Worm (Caenorhabditis elegans) whole organism, L2 larva: ENCODE measurements around the gene F53G2.13.

ENCODE experiments used
- mbf-1 ChIP-seq: sonication (generic microtip); optimal IDR thresholded peaks from 2 replicates; lab custom pipeline; 2017; ENCODE audit warnings: missing biosample characterization, missing genetic modification characterization
- mdl-1 ChIP-seq, 2 experiments: fragments of 150-350 bp in 1 of 2; sonication (generic microtip) in 1 of 2; optimal IDR thresholded peaks; 2 replicates each; lab custom pipeline; 2017; ENCODE audit warnings: missing biosample characterization in 2 of 2, missing genetic modification characterization in 2 of 2
- zag-1 ChIP-seq: fragments of 150-350 bp; optimal IDR thresholded peaks from 2 replicates; lab custom pipeline; 2014; ENCODE audit warnings: missing biosample characterization, missing genetic modification characterization
- ztf-11 ChIP-seq: sonication (generic microtip); optimal IDR thresholded peaks from 2 replicates; lab custom pipeline; 2017; ENCODE audit warnings: missing biosample characterization, missing genetic modification characterization

ce11 chrII:2442979-2443378 lies 40.6 kb upstream of the F53G2.13 start, which contains the start of gene vab-19:
- no peak for TF ChIP-seq ztf-11 (tag; lab: Kevin White, UChicago)
- no peak for TF ChIP-seq zag-1
- TF ChIP-seq mbf-1, result no peak
- no peak for TF ChIP-seq mdl-1 (tag; optimal IDR thresholded peaks at IDR 0.05; lab: Kevin White, UChicago)
